Worm (Caenorhabditis elegans): ENCODE measurements around the gene ZK856.18.

ce11 chrV:10212627-10213026, 26.8 kb upstream of the ZK856.18 start, which contains the start of gene hpo-40:
- TF ChIP-seq lin-39 (tag; optimal IDR thresholded peaks at IDR 0.05), result no peak
- no peak for TF ChIP-seq crh-2 (tag; optimal IDR thresholded peaks at IDR 0.05)
